Fruit fly (Drosophila melanogaster) whole organism, embryonic: ENCODE data around the gene CG33203.

Experiments used
- Antp ChIP-seq: fragments of 200-800 bp; sonication (Bioruptor generic); optimal IDR thresholded peaks from 3 replicates; lab custom pipeline; 2016; ENCODE audit warnings: missing biosample characterization, missing genetic modification characterization
- C15 ChIP-seq: fragments of 200-800 bp; sonication (Bioruptor generic); IDR thresholded peaks from 3 replicates; pipeline ENCODE4 v1.3.6; 2022; ENCODE audit warnings: missing biosample characterization, missing genetic modification characterization
- CG10147 ChIP-seq: fragments of 200-800 bp; sonication (Bioruptor generic); optimal IDR thresholded peaks from 2 replicates; lab custom pipeline; 2019; ENCODE audit warnings: missing biosample characterization, mild to moderate bottlenecking, missing genetic modification characterization, moderate library complexity
- CG13123 ChIP-seq: fragments of 200-800 bp; sonication (Bioruptor generic); optimal IDR thresholded peaks from 2 replicates; lab custom pipeline; 2016; ENCODE audit warnings: missing biosample characterization, missing genetic modification characterization
- CG1602 ChIP-seq: fragments of 200-800 bp; sonication (Bioruptor generic); optimal IDR thresholded peaks from 3 replicates; lab custom pipeline; 2016; ENCODE audit warnings: missing biosample characterization, missing genetic modification characterization
- CG16863 ChIP-seq: fragments of 200-800 bp; sonication (Bioruptor generic); optimal IDR thresholded peaks from 3 replicates; lab custom pipeline; 2016; ENCODE audit warnings: missing biosample characterization, missing genetic modification characterization
- CG17186 ChIP-seq: fragments of 200-800 bp; sonication (Bioruptor generic); optimal IDR thresholded peaks from 3 replicates; lab custom pipeline; 2017; ENCODE audit warnings: missing biosample characterization, missing genetic modification reagents, missing genetic modification characterization
- CG18476 ChIP-seq: fragments of 200-800 bp; sonication (Bioruptor generic); optimal IDR thresholded peaks from 2 replicates; lab custom pipeline; 2016; ENCODE audit warnings: missing biosample characterization, mild to moderate bottlenecking, missing genetic modification characterization
- CG31365 ChIP-seq: fragments of 200-800 bp; sonication (Bioruptor generic); optimal IDR thresholded peaks from 2 replicates; lab custom pipeline; 2018; ENCODE audit warnings: missing biosample characterization, mild to moderate bottlenecking, missing genetic modification characterization
- CG32532 ChIP-seq: fragments of 200-800 bp; sonication (Bioruptor generic); IDR thresholded peaks from 2 replicates; pipeline ENCODE4 v1.3.6; 2022; ENCODE audit warnings: missing biosample characterization, missing genetic modification characterization
- CG32767 ChIP-seq: fragments of 200-800 bp; sonication (Bioruptor generic); IDR thresholded peaks from 2 replicates; pipeline ENCODE4 v1.3.6; 2022; ENCODE audit warnings: missing biosample characterization, missing genetic modification characterization
- CG3281 ChIP-seq: fragments of 200-800 bp; sonication (Bioruptor generic); optimal IDR thresholded peaks from 3 replicates; lab custom pipeline; 2017; ENCODE audit warnings: missing biosample characterization, mild to moderate bottlenecking, missing genetic modification characterization
- CG7357 ChIP-seq: fragments of 200-800 bp; sonication (Bioruptor generic); IDR thresholded peaks from 3 replicates; pipeline ENCODE4 v1.3.6; 2022; ENCODE audit warnings: missing biosample characterization, missing genetic modification characterization
- CG8089 ChIP-seq: fragments of 200-800 bp; sonication (Bioruptor generic); optimal IDR thresholded peaks from 3 replicates; lab custom pipeline; 2016; ENCODE audit warnings: missing biosample characterization, missing genetic modification characterization
- CG8359 ChIP-seq: fragments of 200-800 bp; sonication (Bioruptor generic); optimal IDR thresholded peaks from 2 replicates; lab custom pipeline; 2017; ENCODE audit warnings: missing biosample characterization, mild to moderate bottlenecking, missing genetic modification characterization, borderline replicate concordance
- CG8924 ChIP-seq: fragments of 200-800 bp; optimal IDR thresholded peaks from 3 replicates; lab custom pipeline; 2019; ENCODE audit warnings: missing biosample characterization, mild to moderate bottlenecking, missing genetic modification characterization, moderate library complexity
- CG9932 ChIP-seq: fragments of 200-800 bp; sonication (Bioruptor generic); IDR thresholded peaks from 2 replicates; pipeline ENCODE4 v1.3.6; 2022; ENCODE audit warnings: missing biosample characterization, missing genetic modification characterization
- D ChIP-seq, 2 experiments: fragments of 200-800 bp in 1 of 2; fragments of >200 bp in 1 of 2; sonication (Bioruptor generic) in 1 of 2; optimal IDR thresholded peaks; 2 replicates in 1 of 2; 3 replicates in 1 of 2; lab custom pipeline; 2017; ENCODE audit warnings: mild to moderate bottlenecking in 1 of 2, missing biosample characterization in 1 of 2, missing genetic modification characterization in 1 of 2, missing genetic modification reagents in 1 of 2
- Dbx ChIP-seq: fragments of 200-800 bp; sonication (Bioruptor generic); IDR thresholded peaks from 3 replicates; pipeline ENCODE4 v1.3.6; 2022; ENCODE audit warnings: missing biosample characterization, missing genetic modification characterization
- Dll ChIP-seq: fragments of 200-800 bp; sonication (Bioruptor generic); IDR thresholded peaks from 4 replicates; pipeline ENCODE4 v1.3.6; 2022; ENCODE audit warnings: missing biosample characterization, missing genetic modification characterization; ENCODE audit not compliant: partially characterized antibody
- GATAe ChIP-seq: fragments of 200-800 bp; sonication (Bioruptor generic); conservative IDR thresholded peaks from 2 replicates; pipeline ENCODE4 v1.3.6; 2022; ENCODE audit warnings: missing biosample characterization, missing genetic modification characterization
- Max ChIP-seq: fragments of 200-800 bp; sonication (Bioruptor generic); optimal IDR thresholded peaks from 2 replicates; lab custom pipeline; 2016; ENCODE audit warnings: missing biosample characterization, mild to moderate bottlenecking, missing genetic modification characterization
- Mes4 ChIP-seq: fragments of 200-800 bp; sonication (Bioruptor generic); optimal IDR thresholded peaks from 2 replicates; lab custom pipeline; 2016; ENCODE audit warnings: missing biosample characterization, missing genetic modification characterization
- Oli ChIP-seq: fragments of 200-800 bp; sonication (Bioruptor generic); optimal IDR thresholded peaks from 2 replicates; lab custom pipeline; 2018; ENCODE audit warnings: missing biosample characterization, mild to moderate bottlenecking, missing genetic modification characterization, moderate library complexity
- Optix ChIP-seq: fragments of 200-800 bp; sonication (Bioruptor generic); IDR thresholded peaks from 3 replicates; pipeline ENCODE4 v1.3.6; 2022; ENCODE audit warnings: missing biosample characterization, missing genetic modification characterization
- Stat92E ChIP-seq, 3 experiments: fragments of >200 bp in 2 of 3; fragments of 200-800 bp in 1 of 3; sonication (Bioruptor generic) in 1 of 3; optimal IDR thresholded peaks; 2 replicates each; lab custom pipeline; 2017 to 2019; ENCODE audit warnings: missing biosample characterization in 3 of 3, missing genetic modification characterization in 3 of 3, mild to moderate bottlenecking in 1 of 3, moderate library complexity in 1 of 3
- Tbp ChIP-seq: fragments of >200 bp; optimal IDR thresholded peaks from 2 replicates; lab custom pipeline; 2018; ENCODE audit warnings: missing biosample characterization, missing genetic modification characterization
- Vsx1 ChIP-seq: fragments of 200-800 bp; sonication (Bioruptor generic); optimal IDR thresholded peaks from 2 replicates; lab custom pipeline; 2017; ENCODE audit warnings: missing biosample characterization, mild to moderate bottlenecking, missing genetic modification characterization, missing genetic modification reagents
- az2 ChIP-seq: fragments of 200-800 bp; sonication (Bioruptor generic); optimal IDR thresholded peaks from 3 replicates; lab custom pipeline; 2016; ENCODE audit warnings: missing biosample characterization, missing genetic modification characterization
- bowl ChIP-seq: fragments of 200-800 bp; sonication (Bioruptor generic); IDR thresholded peaks from 2 replicates; pipeline ENCODE4 v1.3.6; 2022; ENCODE audit warnings: missing biosample characterization, missing genetic modification characterization
- danr ChIP-seq: fragments of 200-800 bp; sonication (Bioruptor generic); IDR thresholded peaks from 2 replicates; pipeline ENCODE4 v1.3.6; 2022; ENCODE audit warnings: missing biosample characterization, missing genetic modification characterization
- dimm ChIP-seq: fragments of 200-800 bp; sonication (Bioruptor generic); IDR thresholded peaks from 2 replicates; pipeline ENCODE4 v1.3.6; 2022; ENCODE audit warnings: missing biosample characterization, missing genetic modification characterization
- gsb-n ChIP-seq: fragments of 200-800 bp; sonication (Bioruptor generic); optimal IDR thresholded peaks from 3 replicates; lab custom pipeline; 2018; ENCODE audit warnings: missing biosample characterization, mild to moderate bottlenecking, missing genetic modification characterization
- ham ChIP-seq: fragments of 200-800 bp; sonication (Bioruptor generic); IDR thresholded peaks from 2 replicates; pipeline ENCODE4 v1.3.6; 2022; ENCODE audit warnings: missing biosample characterization, missing genetic modification characterization
- inv ChIP-seq: fragments of 200-800 bp; sonication (Bioruptor generic); IDR thresholded peaks from 2 replicates; pipeline ENCODE4 v1.3.6; 2022; ENCODE audit warnings: missing biosample characterization, missing genetic modification characterization; ENCODE audit not compliant: partially characterized antibody
- kay ChIP-seq: fragments of 200-800 bp; sonication (Bioruptor generic); optimal IDR thresholded peaks from 2 replicates; lab custom pipeline; 2016; ENCODE audit warnings: missing biosample characterization, missing genetic modification characterization
- lola ChIP-seq, 3 experiments: fragments of >200 bp in 2 of 3; fragments of 200-800 bp in 1 of 3; sonication (Bioruptor generic) in 1 of 3; optimal IDR thresholded peaks; 2 replicates each; lab custom pipeline; 2017 to 2019; ENCODE audit warnings: missing biosample characterization in 3 of 3, missing genetic modification characterization in 3 of 3, mild to moderate bottlenecking in 1 of 3, moderate library complexity in 1 of 3
- pho ChIP-seq: fragments of 200-800 bp; sonication (Bioruptor generic); optimal IDR thresholded peaks from 2 replicates; lab custom pipeline; 2016; ENCODE audit warnings: missing biosample characterization, missing genetic modification characterization
- pnt ChIP-seq: fragments of 200-800 bp; sonication (Bioruptor generic); optimal IDR thresholded peaks from 3 replicates; lab custom pipeline; 2016; ENCODE audit warnings: missing biosample characterization, missing genetic modification characterization
- psq ChIP-seq: fragments of 200-800 bp; sonication (Bioruptor generic); optimal IDR thresholded peaks from 2 replicates; lab custom pipeline; 2017; ENCODE audit warnings: missing biosample characterization, missing genetic modification characterization
- pzg ChIP-seq: fragments of 200-800 bp; sonication (Bioruptor generic); optimal IDR thresholded peaks from 3 replicates; lab custom pipeline; 2018; ENCODE audit warnings: missing biosample characterization, mild to moderate bottlenecking, missing genetic modification characterization, moderate library complexity
- ro ChIP-seq: fragments of 200-800 bp; sonication (Bioruptor generic); IDR thresholded peaks from 2 replicates; pipeline ENCODE4 v1.3.6; 2022; ENCODE audit warnings: missing biosample characterization, missing genetic modification characterization
- sug ChIP-seq: fragments of 200-800 bp; optimal IDR thresholded peaks from 2 replicates; lab custom pipeline; 2019; ENCODE audit warnings: missing biosample characterization, mild to moderate bottlenecking, missing genetic modification characterization, moderate library complexity
- tna ChIP-seq: fragments of 200-800 bp; sonication (Bioruptor generic); IDR thresholded peaks from 2 replicates; pipeline ENCODE4 v1.3.6; 2022; ENCODE audit warnings: missing biosample characterization, missing genetic modification characterization; ENCODE audit not compliant: partially characterized antibody
- twi ChIP-seq: fragments of 200-800 bp; optimal IDR thresholded peaks from 2 replicates; lab custom pipeline; 2019; ENCODE audit warnings: missing biosample characterization, mild to moderate bottlenecking, missing genetic modification characterization, moderate library complexity
- unpg ChIP-seq: fragments of 200-800 bp; sonication (Bioruptor generic); optimal IDR thresholded peaks from 3 replicates; lab custom pipeline; 2018; ENCODE audit warnings: missing biosample characterization, mild to moderate bottlenecking, missing genetic modification characterization, moderate library complexity
- zen2 ChIP-seq: fragments of 200-800 bp; sonication (Bioruptor generic); IDR thresholded peaks from 3 replicates; pipeline ENCODE4 v1.3.6; 2022; ENCODE audit warnings: missing biosample characterization, missing genetic modification characterization; ENCODE audit not compliant: partially characterized antibody

CG33203 gene

DNA sequence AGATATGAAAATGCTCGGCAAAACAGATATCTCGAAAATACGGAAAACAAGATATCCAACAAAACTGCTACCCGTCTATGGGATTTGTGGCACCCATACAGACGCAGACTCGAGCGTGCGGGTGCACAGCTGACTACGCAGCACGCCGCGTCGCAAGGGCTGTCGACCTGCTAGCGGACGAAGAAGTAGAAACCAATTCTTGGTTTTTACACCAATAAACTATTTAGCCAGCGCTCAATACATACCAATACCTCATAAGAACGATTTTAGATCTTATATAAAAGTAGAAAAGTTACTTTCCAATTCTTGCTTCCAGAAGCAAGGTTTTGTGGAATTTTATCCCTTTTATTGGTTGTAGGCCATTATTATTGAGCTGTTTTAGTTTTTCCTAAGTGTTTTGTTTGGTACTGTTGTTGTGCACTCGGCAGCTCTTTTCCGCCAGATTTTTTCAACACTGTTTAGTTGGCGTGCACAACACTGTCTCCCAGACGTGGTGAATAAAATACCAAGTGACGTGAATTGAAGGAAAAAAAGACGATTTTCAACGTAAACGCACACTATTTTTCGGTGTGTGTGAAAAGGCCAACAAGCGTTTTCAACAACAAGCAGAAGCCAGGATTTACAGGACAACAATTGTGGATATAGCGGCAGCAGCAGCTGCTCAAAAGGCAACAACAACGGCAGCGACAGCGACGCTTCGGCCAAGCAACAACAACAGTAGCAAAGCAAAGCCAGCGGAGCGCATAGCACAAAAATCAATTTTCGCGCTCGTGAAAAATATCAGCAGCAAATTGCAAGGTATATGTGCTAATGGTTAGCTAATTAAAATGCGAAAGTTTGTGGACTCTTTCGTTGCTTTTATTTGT lies 1.3 kb upstream of the CG33203 start (continued):
- TF ChIP-seq inv (GFP tag; lab: Robert Waterston, UW) (no peak), Stat92E (GFP tag; optimal IDR thresholded peaks at IDR 0.05; lab: Kevin White, UChicago) (no peak), CG13123 (GFP tag; lab: Kevin White, UChicago) (peak; percentile 53), Antp (GFP tag; lab: Kevin White, UChicago) (peak; percentile 91), gsb-n (tag; lab: Kevin White, UChicago) (no peak), CG16863 (peak; percentile 78), dimm (GFP tag; lab: Robert Waterston, UW) (no peak), CG32767 (GFP tag; lab: Robert Waterston, UW) (peak; percentile 35; the same call in 1 of the 2 replicates), CG9932 (peak; percentile 86), CG8089 (GFP tag; lab: Kevin White, UChicago) (peak; percentile 83), sug (tag; lab: Kevin White, UChicago) (peak; percentile 81), Optix (0 out of 3 replicates have a peak, but pooled peaks have one; percentile 6), psq (no peak), kay (peak; percentile 78), D (optimal IDR thresholded peaks at IDR 0.05; lab: Kevin White, UChicago) (no peak), D (GFP tag; optimal IDR thresholded peaks at IDR 0.05; lab: Kevin White, UChicago) (peak; percentile 64), GATAe (GFP tag; lab: Robert Waterston, UW) (no peak), CG3281 (GFP tag; lab: Kevin White, UChicago) (peak; percentile 88), pzg (GFP tag; lab: Kevin White, UChicago) (peak; percentile 61), CG18476 (GFP tag; lab: Kevin White, UChicago) (peak; percentile 70), az2 (GFP tag; lab: Kevin White, UChicago) (peak; percentile 66), Dbx (peak; percentile 71; the same call in 2 of the 3 replicates), zen2 (no peak), Max (peak; percentile 76), ham (GFP tag; lab: Robert Waterston, UW) (peak; percentile 15; the same call in 1 of the 2 replicates), Vsx1 (no peak), CG8924 (tag; lab: Kevin White, UChicago) (peak; percentile 78), unpg (GFP tag; lab: Kevin White, UChicago) (peak; percentile 74), bowl (GFP tag; lab: Robert Waterston, UW) (no peak), tna (GFP tag; lab: Robert Waterston, UW) (no peak), CG32532 (GFP tag; lab: Robert Waterston, UW) (peak; percentile 78), CG31365 (tag; lab: Kevin White, UChicago) (peak; percentile 44), Mes4 (GFP tag; lab: Kevin White, UChicago) (peak; percentile 24), twi (tag; lab: Kevin White, UChicago) (peak; percentile 38), lola (GFP tag; optimal IDR thresholded peaks at IDR 0.05; lab: Kevin White, UChicago) (peak in 1 of 3 experiments; percentile 44), C15 (no peak), Dll (GFP tag; lab: Robert Waterston, UW) (0 out of 4 replicates have a peak, but pooled peaks have one; percentile 37), danr (GFP tag; lab: Robert Waterston, UW) (peak; percentile 39; the same call in 1 of the 2 replicates), CG7357 (peak; percentile 59; the same call in 1 of the 3 replicates), CG17186 (GFP tag; lab: Kevin White, UChicago) (peak; percentile 76), pho (GFP tag; lab: Kevin White, UChicago) (peak; percentile 85), ro (no peak), CG10147 (GFP tag; lab: Kevin White, UChicago) (peak; percentile 79), pnt (GFP tag; lab: Kevin White, UChicago) (peak; percentile 79), CG8359 (GFP tag; lab: Kevin White, UChicago) (peak; percentile 19), Tbp (GFP tag; lab: Kevin White, UChicago) (no peak), Oli (tag; lab: Kevin White, UChicago) (peak; percentile 41), CG1602 (GFP tag; lab: Kevin White, UChicago) (peak; percentile 58)
